Comparison of ENCODE assay signal across 1 fruit fly cellular context in genomic region chr3L:21479636-21480035, dm6.
TF ChIP-seq lines count a peak whose summit lies in the region.

No protein-coding gene starts in this region.

TF ChIP-seq in whole organism, embryonic, 481 proteins besides CTCF, POLR2A, EP300 and RAD21 (continued from another document):
- TF ChIP-seq corto (GFP tag; optimal IDR thresholded peaks at IDR 0.05; lab: Kevin White, UChicago) (no peak), CG17612 (GFP tag; IDR thresholded peaks at IDR 0.05; lab: Robert Waterston, UW) (no peak), Fer1 (GFP tag; optimal IDR thresholded peaks at IDR 0.05; lab: Kevin White, UChicago) (no peak), cas (GFP tag; IDR thresholded peaks at IDR 0.05; lab: Robert Waterston, UW) (no peak), Ets97D (GFP tag; optimal IDR thresholded peaks at IDR 0.05; lab: Kevin White, UChicago) (peak; percentile 97), CG9437 (GFP tag; optimal IDR thresholded peaks at IDR 0.05; lab: Kevin White, UChicago) (peak; percentile 25), br (optimal IDR thresholded peaks at IDR 0.05; lab: Kevin White, UChicago) (no peak), vvl (GFP tag; IDR thresholded peaks at IDR 0.05; lab: Robert Waterston, UW) (peak; percentile 96), ranshi (GFP tag; IDR thresholded peaks at IDR 0.05; lab: Robert Waterston, UW) (no peak), C15 (GFP tag; IDR thresholded peaks at IDR 0.05; lab: Robert Waterston, UW) (no peak), CG7745 (tag; optimal IDR thresholded peaks at IDR 0.05; lab: Kevin White, UChicago) (no peak), pfk (GFP tag; optimal IDR thresholded peaks at IDR 0.05; lab: Kevin White, UChicago) (peak; percentile 20), aop (GFP tag; IDR thresholded peaks at IDR 0.05; lab: Robert Waterston, UW) (peak; percentile 67), fd3F (GFP tag; optimal IDR thresholded peaks at IDR 0.05; lab: Kevin White, UChicago) (no peak), sr (GFP tag; IDR thresholded peaks at IDR 0.05; lab: Robert Waterston, UW) (peak; percentile 71), CG30403 (GFP tag; optimal IDR thresholded peaks at IDR 0.05; lab: Kevin White, UChicago) (no peak), CG18011 (GFP tag; optimal IDR thresholded peaks at IDR 0.05; lab: Kevin White, UChicago) (no peak), sob (GFP tag; IDR thresholded peaks at IDR 0.05; lab: Robert Waterston, UW) (0 out of 2 replicates have a peak, but pooled peaks have one; percentile 11), CG14667 (GFP tag; IDR thresholded peaks at IDR 0.05; lab: Robert Waterston, UW) (no peak), CG17802 (tag; optimal IDR thresholded peaks at IDR 0.05; lab: Kevin White, UChicago) (no peak), CG33213 (GFP tag; optimal IDR thresholded peaks at IDR 0.05; lab: Kevin White, UChicago) (no peak), CG6654 (GFP tag; optimal IDR thresholded peaks at IDR 0.05; lab: Kevin White, UChicago) (no peak), CG13775 (GFP tag; optimal IDR thresholded peaks at IDR 0.05; lab: Kevin White, UChicago) (peak; percentile 13), trh (GFP tag; optimal IDR thresholded peaks at IDR 0.05; lab: Kevin White, UChicago) (no peak), rib (GFP tag; IDR thresholded peaks at IDR 0.05; lab: Robert Waterston, UW) (no peak), CG3065 (GFP tag; optimal IDR thresholded peaks at IDR 0.05; lab: Kevin White, UChicago) (peak; percentile 76), ERR (GFP tag; optimal IDR thresholded peaks at IDR 0.05; lab: Kevin White, UChicago) (no peak), Dad (GFP tag; optimal IDR thresholded peaks at IDR 0.05; lab: Kevin White, UChicago) (no peak), sc (optimal IDR thresholded peaks at IDR 0.05; lab: Kevin White, UChicago) (no peak), sc (GFP tag; optimal IDR thresholded peaks at IDR 0.05; lab: Kevin White, UChicago) (peak; percentile 30), Gsc (GFP tag; IDR thresholded peaks at IDR 0.05; lab: Robert Waterston, UW) (no peak), mld (GFP tag; IDR thresholded peaks at IDR 0.05; lab: Robert Waterston, UW; ENCODE audit: partially characterized antibody) (no peak), CoRest (tag; optimal IDR thresholded peaks at IDR 0.05; lab: Kevin White, UChicago) (peak; percentile 58), chif (GFP tag; optimal IDR thresholded peaks at IDR 0.05; lab: Kevin White, UChicago) (no peak), TFAM (GFP tag; optimal IDR thresholded peaks at IDR 0.05; lab: Kevin White, UChicago) (peak; percentile 0), ken (GFP tag; IDR thresholded peaks at IDR 0.05; lab: Robert Waterston, UW) (peak; percentile 60; the same call in 2 of the 3 replicates), ind (GFP tag; optimal IDR thresholded peaks at IDR 0.05; lab: Kevin White, UChicago) (no peak), CG12299 (tag; optimal IDR thresholded peaks at IDR 0.05; lab: Kevin White, UChicago) (no peak), CG12744 (GFP tag; optimal IDR thresholded peaks at IDR 0.05; lab: Kevin White, UChicago) (no peak), H15 (GFP tag; IDR thresholded peaks at IDR 0.05; lab: Robert Waterston, UW) (no peak), CG7271 (tag; optimal IDR thresholded peaks at IDR 0.05; lab: Kevin White, UChicago) (peak; percentile 35), CG12155 (GFP tag; optimal IDR thresholded peaks at IDR 0.05; lab: Kevin White, UChicago) (no peak), CG13894 (tag; optimal IDR thresholded peaks at IDR 0.05; lab: Kevin White, UChicago) (no peak), CG34422 (GFP tag; IDR thresholded peaks at IDR 0.05; lab: Robert Waterston, UW) (no peak), Drgx (GFP tag; IDR thresholded peaks at IDR 0.05; lab: Robert Waterston, UW) (peak; percentile 43; the same call in 1 of the 2 replicates), cg (GFP tag; optimal IDR thresholded peaks at IDR 0.05; lab: Kevin White, UChicago) (peak; percentile 99), CG11723 (GFP tag; optimal IDR thresholded peaks at IDR 0.05; lab: Kevin White, UChicago) (peak; percentile 48), CG16813 (GFP tag; IDR thresholded peaks at IDR 0.05; lab: Robert Waterston, UW; ENCODE audit: partially characterized antibody) (no peak), pzg (GFP tag; optimal IDR thresholded peaks at IDR 0.05; lab: Kevin White, UChicago) (no peak), shn (GFP tag; optimal IDR thresholded peaks at IDR 0.05; lab: Kevin White, UChicago) (no peak), CG4707 (GFP tag; optimal IDR thresholded peaks at IDR 0.05; lab: Kevin White, UChicago) (peak; percentile 68), chm (GFP tag; IDR thresholded peaks at IDR 0.05; lab: Robert Waterston, UW) (peak; percentile 73), CG12391 (tag; optimal IDR thresholded peaks at IDR 0.05; lab: Kevin White, UChicago) (peak; percentile 27), BEAF-32 (GFP tag; optimal IDR thresholded peaks at IDR 0.05; lab: Kevin White, UChicago) (no peak), Nf-YC (tag; optimal IDR thresholded peaks at IDR 0.05; lab: Kevin White, UChicago) (peak; percentile 98), ewg (GFP tag; optimal IDR thresholded peaks at IDR 0.05; lab: Kevin White, UChicago) (peak; percentile 96), Hsf (GFP tag; optimal IDR thresholded peaks at IDR 0.05; lab: Kevin White, UChicago) (no peak), CG14050 (GFP tag; IDR thresholded peaks at IDR 0.05; lab: Robert Waterston, UW) (peak; percentile 16; the same call in 1 of the 3 replicates), CG16815 (GFP tag; optimal IDR thresholded peaks at IDR 0.05; lab: Kevin White, UChicago) (no peak), Awh (GFP tag; IDR thresholded peaks at IDR 0.05; lab: Robert Waterston, UW) (no peak; the same call in 1 of the 2 replicates), CG2889 (GFP tag; IDR thresholded peaks at IDR 0.05; lab: Robert Waterston, UW) (no peak), CG9609 (GFP tag; optimal IDR thresholded peaks at IDR 0.05; lab: Kevin White, UChicago) (no peak), CG10543 (GFP tag; optimal IDR thresholded peaks at IDR 0.05; lab: Kevin White, UChicago) (no peak), Lhr (GFP tag; optimal IDR thresholded peaks at IDR 0.05; lab: Kevin White, UChicago) (no peak), da (GFP tag; optimal IDR thresholded peaks at IDR 0.05; lab: Kevin White, UChicago) (no peak), tna (GFP tag; IDR thresholded peaks at IDR 0.05; lab: Robert Waterston, UW; ENCODE audit: partially characterized antibody) (no peak), disco-r (GFP tag; optimal IDR thresholded peaks at IDR 0.05; lab: Kevin White, UChicago) (no peak), sna (GFP tag; IDR thresholded peaks at IDR 0.05; lab: Robert Waterston, UW; ENCODE audit: partially characterized antibody) (no peak), org-1 (GFP tag; optimal IDR thresholded peaks at IDR 0.05; lab: Kevin White, UChicago) (no peak), CG2129 (GFP tag; IDR thresholded peaks at IDR 0.05; lab: Robert Waterston, UW; ENCODE audit: partially characterized antibody) (no peak), Lim3 (GFP tag; IDR thresholded peaks at IDR 0.05; lab: Robert Waterston, UW) (no peak), jing (GFP tag; optimal IDR thresholded peaks at IDR 0.05; lab: Kevin White, UChicago) (peak; percentile 1), fd102C (GFP tag; optimal IDR thresholded peaks at IDR 0.05; lab: Kevin White, UChicago) (no peak), Sry-δ (GFP tag; optimal IDR thresholded peaks at IDR 0.05; lab: Kevin White, UChicago) (no peak), zen (tag; optimal IDR thresholded peaks at IDR 0.05; lab: Kevin White, UChicago) (no peak), crc (GFP tag; optimal IDR thresholded peaks at IDR 0.05; lab: Kevin White, UChicago) (no peak), ro (GFP tag; IDR thresholded peaks at IDR 0.05; lab: Robert Waterston, UW) (no peak), CG12236 (GFP tag; optimal IDR thresholded peaks at IDR 0.05; lab: Kevin White, UChicago) (no peak), hb (GFP tag; IDR thresholded peaks at IDR 0.05; lab: Robert Waterston, UW; ENCODE audit: partially characterized antibody) (no peak), CHES-1-like (GFP tag; optimal IDR thresholded peaks at IDR 0.05; lab: Kevin White, UChicago) (no peak), CG15073 (GFP tag; optimal IDR thresholded peaks at IDR 0.05; lab: Kevin White, UChicago) (no peak), Abd-B (GFP tag; optimal IDR thresholded peaks at IDR 0.05; lab: Kevin White, UChicago) (no peak), CG6813 (GFP tag; optimal IDR thresholded peaks at IDR 0.05; lab: Kevin White, UChicago) (peak; percentile 63), CG9817 (tag; optimal IDR thresholded peaks at IDR 0.05; lab: Kevin White, UChicago) (no peak), croc (GFP tag; conservative IDR thresholded peaks at IDR 0.05; lab: Robert Waterston, UW) (peak; percentile 17; the same call in 2 of the 3 replicates), Ssrp (tag; optimal IDR thresholded peaks at IDR 0.05; lab: Kevin White, UChicago) (no peak), usp (GFP tag; optimal IDR thresholded peaks at IDR 0.05; lab: Kevin White, UChicago) (no peak), kay (GFP tag; optimal IDR thresholded peaks at IDR 0.05; lab: Kevin White, UChicago) (no peak), CG6689 (GFP tag; IDR thresholded peaks at IDR 0.05; lab: Robert Waterston, UW) (no peak), run (tag; optimal IDR thresholded peaks at IDR 0.05; lab: Kevin White, UChicago) (no peak), eyg (GFP tag; optimal IDR thresholded peaks at IDR 0.05; lab: Kevin White, UChicago) (no peak), Lpt (GFP tag; optimal IDR thresholded peaks at IDR 0.05; lab: Kevin White, UChicago) (no peak), CG10959 (GFP tag; IDR thresholded peaks at IDR 0.05; lab: Robert Waterston, UW) (no peak), CrebB (tag; optimal IDR thresholded peaks at IDR 0.05; lab: Kevin White, UChicago) (no peak), Hmr (GFP tag; optimal IDR thresholded peaks at IDR 0.05; lab: Kevin White, UChicago) (no peak), Max (GFP tag; optimal IDR thresholded peaks at IDR 0.05; lab: Kevin White, UChicago) (no peak), CG15011 (GFP tag; optimal IDR thresholded peaks at IDR 0.05; lab: Kevin White, UChicago) (no peak), unc-4 (GFP tag; IDR thresholded peaks at IDR 0.05; lab: Robert Waterston, UW; ENCODE audit: partially characterized antibody) (no peak), CG7987 (GFP tag; optimal IDR thresholded peaks at IDR 0.05; lab: Kevin White, UChicago) (peak; percentile 65), Optix (GFP tag; IDR thresholded peaks at IDR 0.05; lab: Robert Waterston, UW) (peak; percentile 31; the same call in 1 of the 3 replicates), cwo (GFP tag; optimal IDR thresholded peaks at IDR 0.05; lab: Kevin White, UChicago) (no peak), Dip3 (GFP tag; optimal IDR thresholded peaks at IDR 0.05; lab: Kevin White, UChicago) (no peak), en (GFP tag; optimal IDR thresholded peaks at IDR 0.05; lab: Kevin White, UChicago) (no peak), hth (optimal IDR thresholded peaks at IDR 0.05; lab: Kevin White, UChicago) (no peak), jigr1 (GFP tag; IDR thresholded peaks at IDR 0.05; lab: Robert Waterston, UW) (no peak), NK7.1 (GFP tag; optimal IDR thresholded peaks at IDR 0.05; lab: Kevin White, UChicago) (no peak), CG11695 (GFP tag; IDR thresholded peaks at IDR 0.05; lab: Robert Waterston, UW) (no peak), lov (optimal IDR thresholded peaks at IDR 0.05; lab: Kevin White, UChicago) (no peak), lov (GFP tag; IDR thresholded peaks at IDR 0.05; lab: Robert Waterston, UW) (peak; percentile 79; the same call in 1 of the 3 replicates), CG15696 (tag; optimal IDR thresholded peaks at IDR 0.05; lab: Kevin White, UChicago) (no peak), gro (GFP tag; optimal IDR thresholded peaks at IDR 0.05; lab: Kevin White, UChicago) (no peak), pros (GFP tag; optimal IDR thresholded peaks at IDR 0.05; lab: Kevin White, UChicago) (no peak), p53 (GFP tag; optimal IDR thresholded peaks at IDR 0.05; lab: Kevin White, UChicago) (no peak), CG8290 (GFP tag; optimal IDR thresholded peaks at IDR 0.05; lab: Kevin White, UChicago) (no peak), CG8290 (tag; optimal IDR thresholded peaks at IDR 0.05; lab: Kevin White, UChicago) (peak in 1 of 2 experiments; percentile 24), CG10209 (GFP tag; optimal IDR thresholded peaks at IDR 0.05; lab: Kevin White, UChicago) (no peak), Chrac-16 (GFP tag; optimal IDR thresholded peaks at IDR 0.05; lab: Kevin White, UChicago) (no peak), CG6791 (GFP tag; IDR thresholded peaks at IDR 0.05; lab: Robert Waterston, UW; ENCODE audit: partially characterized antibody) (no peak), bsh (GFP tag; optimal IDR thresholded peaks at IDR 0.05; lab: Kevin White, UChicago) (peak in 1 of 2 experiments; percentile 40), Ptx1 (GFP tag; IDR thresholded peaks at IDR 0.05; lab: Robert Waterston, UW) (no peak), odd (GFP tag; optimal IDR thresholded peaks at IDR 0.05; lab: Kevin White, UChicago) (peak; percentile 55), exex (tag; optimal IDR thresholded peaks at IDR 0.05; lab: Kevin White, UChicago) (no peak), oc (tag; optimal IDR thresholded peaks at IDR 0.05; lab: Kevin White, UChicago) (peak; percentile 55), CG5245 (GFP tag; optimal IDR thresholded peaks at IDR 0.05; lab: Kevin White, UChicago) (no peak), CG31365 (tag; optimal IDR thresholded peaks at IDR 0.05; lab: Kevin White, UChicago) (peak; percentile 56), Poxn (GFP tag; IDR thresholded peaks at IDR 0.05; lab: Robert Waterston, UW) (no peak), CG2202 (tag; optimal IDR thresholded peaks at IDR 0.05; lab: Kevin White, UChicago) (peak; percentile 25), onecut (GFP tag; IDR thresholded peaks at IDR 0.05; lab: Robert Waterston, UW) (peak; percentile 62), CG8944 (GFP tag; optimal IDR thresholded peaks at IDR 0.05; lab: Kevin White, UChicago) (no peak), inv (GFP tag; IDR thresholded peaks at IDR 0.05; lab: Robert Waterston, UW; ENCODE audit: partially characterized antibody) (no peak), Nf-YA (GFP tag; IDR thresholded peaks at IDR 0.05; lab: Robert Waterston, UW) (peak; percentile 86), fru (optimal IDR thresholded peaks at IDR 0.05; lab: Kevin White, UChicago) (no peak), ash1 (GFP tag; optimal IDR thresholded peaks at IDR 0.05; lab: Kevin White, UChicago) (no peak)
